Fruit fly (Drosophila melanogaster): Measurements from ENCODE around the gene CG33120.

DNA sequence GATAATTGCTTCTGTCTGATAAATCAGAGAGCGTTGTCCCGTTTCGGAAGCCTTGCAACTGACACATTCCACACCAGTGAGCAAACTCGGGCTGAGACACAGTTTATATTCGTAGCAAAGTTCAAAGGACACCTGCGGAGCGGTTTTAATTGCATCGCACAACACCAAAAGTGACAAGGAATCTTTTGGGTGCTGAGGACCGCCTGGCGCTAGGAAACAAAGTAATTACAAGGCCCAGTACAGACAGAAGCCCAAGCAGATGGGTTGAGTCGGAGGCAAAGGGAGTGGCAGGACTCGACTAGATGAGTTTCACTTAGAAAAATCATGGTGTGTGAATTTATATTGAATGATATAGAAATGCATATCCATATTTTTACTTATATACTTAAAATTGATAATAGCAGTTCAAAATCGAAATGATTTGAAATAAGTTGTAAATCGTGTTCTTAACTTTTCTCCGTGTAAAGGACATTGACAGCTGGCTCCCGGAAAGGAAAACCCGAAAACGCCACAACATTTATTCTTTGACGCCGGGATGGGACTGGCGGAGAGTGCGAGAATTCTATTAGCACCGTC is 35.5 kb downstream of the CG33120 start:
- TF ChIP-seq ttk (optimal IDR thresholded peaks at IDR 0.05) = no peak
- no peak for TF ChIP-seq Sin3A (optimal IDR thresholded peaks at IDR 0.05)
- TF ChIP-seq insv (optimal IDR thresholded peaks at IDR 0.05) = no peak
- no peak for TF ChIP-seq Myc (optimal IDR thresholded peaks at IDR 0.05)
- no peak for TF ChIP-seq h (optimal IDR thresholded peaks at IDR 0.05)
- TF ChIP-seq psq (optimal IDR thresholded peaks at IDR 0.05) = no peak

Data from Kc167 (cell line).